Fruit fly (Drosophila melanogaster): ENCODE measurements around the gene skd.

skd gene

DNA sequence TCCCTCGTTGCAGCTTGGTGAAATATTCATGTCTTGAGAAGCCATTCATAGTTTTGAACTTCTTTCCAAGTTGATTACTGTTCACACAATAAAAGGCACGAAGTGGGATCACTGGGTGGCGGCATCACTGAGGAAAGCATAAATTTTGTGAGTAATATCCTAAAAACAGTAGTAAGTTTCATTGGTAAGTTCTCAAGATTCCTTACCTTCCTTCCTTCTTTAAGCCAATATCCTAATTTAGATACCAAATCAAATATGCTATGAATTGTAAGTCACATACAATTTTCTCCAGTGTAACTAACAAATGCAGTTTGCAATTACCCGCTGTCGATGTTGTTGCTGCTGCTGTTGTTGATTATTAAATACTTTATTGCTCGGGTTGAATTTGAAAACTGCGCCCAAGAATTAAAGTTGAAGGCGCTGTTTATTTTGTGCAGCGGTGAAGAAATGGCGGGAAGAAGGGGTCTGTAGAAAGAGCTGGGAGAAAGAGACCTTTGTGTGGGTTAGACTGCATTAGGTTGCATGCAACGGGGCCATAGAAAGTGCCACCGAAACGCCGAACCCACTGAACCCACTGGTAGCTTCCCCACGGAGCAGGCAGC is 19.0 kb upstream of the skd start (continued):
- TF ChIP-seq rib (GFP tag; IDR thresholded peaks at IDR 0.05): no peak
- peak; percentile 31 for TF ChIP-seq phol (tag; optimal IDR thresholded peaks at IDR 0.05)
- no peak for TF ChIP-seq CG10274 (GFP tag; optimal IDR thresholded peaks at IDR 0.05)
- TF ChIP-seq CG10366 (GFP tag; IDR thresholded peaks at IDR 0.05): no peak
- TF ChIP-seq CG12391 (tag; optimal IDR thresholded peaks at IDR 0.05): peak; percentile 11
- peak; percentile 34 for TF ChIP-seq CG18262 (tag; optimal IDR thresholded peaks at IDR 0.05)
- no peak for TF ChIP-seq TFAM (GFP tag; optimal IDR thresholded peaks at IDR 0.05)
- no peak for TF ChIP-seq BEAF-32 (GFP tag; optimal IDR thresholded peaks at IDR 0.05)
- TF ChIP-seq unpg (GFP tag; optimal IDR thresholded peaks at IDR 0.05): peak; percentile 28
- no peak for TF ChIP-seq sna (GFP tag; IDR thresholded peaks at IDR 0.05; ENCODE audit: partially characterized antibody)
- TF ChIP-seq lilli (GFP tag; optimal IDR thresholded peaks at IDR 0.05): no peak
- TF ChIP-seq HLHmδ (GFP tag; optimal IDR thresholded peaks at IDR 0.05): no peak
- no peak for TF ChIP-seq Dfd (GFP tag; optimal IDR thresholded peaks at IDR 0.05)
- peak; percentile 2 for TF ChIP-seq CG2712 (tag; optimal IDR thresholded peaks at IDR 0.05)
- no peak for TF ChIP-seq Hr51 (GFP tag; optimal IDR thresholded peaks at IDR 0.05)
- no peak for TF ChIP-seq Usf (GFP tag; optimal IDR thresholded peaks at IDR 0.05)
- no peak for TF ChIP-seq CG14965 (GFP tag; optimal IDR thresholded peaks at IDR 0.05; ENCODE audit: borderline replicate concordance)
- no peak for TF ChIP-seq CkIIα-i1 (GFP tag; IDR thresholded peaks at IDR 0.05)
- no peak for TF ChIP-seq gcm2 (GFP tag; optimal IDR thresholded peaks at IDR 0.05)
- 0 out of 2 replicates have a peak, but pooled peaks have one; percentile 24 for TF ChIP-seq vvl (GFP tag; IDR thresholded peaks at IDR 0.05)
- TF ChIP-seq CG9727 (GFP tag; optimal IDR thresholded peaks at IDR 0.05): no peak
- no peak for TF ChIP-seq Camta (GFP tag; optimal IDR thresholded peaks at IDR 0.05)
- TF ChIP-seq CG31224 (GFP tag; IDR thresholded peaks at IDR 0.05): no peak
- no peak for TF ChIP-seq esg (GFP tag; conservative IDR thresholded peaks at IDR 0.05)
- no peak for TF ChIP-seq trh (GFP tag; optimal IDR thresholded peaks at IDR 0.05)
- TF ChIP-seq Abd-B (GFP tag; optimal IDR thresholded peaks at IDR 0.05): no peak
- no peak for TF ChIP-seq grn (GFP tag; optimal IDR thresholded peaks at IDR 0.05)
- TF ChIP-seq gsb-n (tag; optimal IDR thresholded peaks at IDR 0.05): no peak
- no peak for TF ChIP-seq ham (GFP tag; IDR thresholded peaks at IDR 0.05)
- TF ChIP-seq CG7786 (GFP tag; optimal IDR thresholded peaks at IDR 0.05): no peak
- no peak for TF ChIP-seq ac (GFP tag; optimal IDR thresholded peaks at IDR 0.05)
- TF ChIP-seq dmrt11E (tag; optimal IDR thresholded peaks at IDR 0.05): peak; percentile 40
- TF ChIP-seq dm (GFP tag; optimal IDR thresholded peaks at IDR 0.05): no peak
- TF ChIP-seq CG12236 (GFP tag; optimal IDR thresholded peaks at IDR 0.05): no peak
- TF ChIP-seq bbx (GFP tag; IDR thresholded peaks at IDR 0.05; ENCODE audit: partially characterized antibody): no peak
- TF ChIP-seq sob (GFP tag; IDR thresholded peaks at IDR 0.05): no peak
- no peak for TF ChIP-seq CG10565 (GFP tag; optimal IDR thresholded peaks at IDR 0.05)
- no peak for TF ChIP-seq seq (GFP tag; IDR thresholded peaks at IDR 0.05)
- no peak for TF ChIP-seq CG1792 (GFP tag; optimal IDR thresholded peaks at IDR 0.05)
- TF ChIP-seq fu2 (GFP tag; optimal IDR thresholded peaks at IDR 0.05): no peak
- TF ChIP-seq Sox102F (GFP tag; optimal IDR thresholded peaks at IDR 0.05): peak; percentile 40
- TF ChIP-seq pb (GFP tag; optimal IDR thresholded peaks at IDR 0.05): no peak
- TF ChIP-seq CG6791 (GFP tag; IDR thresholded peaks at IDR 0.05; ENCODE audit: partially characterized antibody): no peak
- TF ChIP-seq gem (tag; optimal IDR thresholded peaks at IDR 0.05): peak; percentile 43
- no peak for TF ChIP-seq Opbp (GFP tag; IDR thresholded peaks at IDR 0.05; ENCODE audit: partially characterized antibody)
- no peak for TF ChIP-seq CG11723 (GFP tag; optimal IDR thresholded peaks at IDR 0.05)
- no peak for TF ChIP-seq gt (GFP tag; IDR thresholded peaks at IDR 0.05)
- TF ChIP-seq CHES-1-like (GFP tag; optimal IDR thresholded peaks at IDR 0.05): no peak
- TF ChIP-seq salm (tag; optimal IDR thresholded peaks at IDR 0.05): no peak
- TF ChIP-seq CG31441 (GFP tag; IDR thresholded peaks at IDR 0.05): no peak
